Fruit fly (Drosophila melanogaster) whole organism, pupa: ENCODE measurements around the gene Alg2.

Experiments used
- CG12605 ChIP-seq: fragments of 200-800 bp; sonication (Bioruptor generic); IDR thresholded peaks from 2 replicates; pipeline ENCODE4 v1.3.6; 2022; ENCODE audit warnings: missing biosample characterization, missing genetic modification characterization
- CG13204 ChIP-seq: fragments of 200-800 bp; sonication (Bioruptor generic); optimal IDR thresholded peaks from 2 replicates; lab custom pipeline; 2018; ENCODE audit warnings: missing biosample characterization, mild to moderate bottlenecking, missing genetic modification characterization, moderate library complexity
- CG15710 ChIP-seq: fragments of 200-800 bp; sonication (Bioruptor generic); optimal IDR thresholded peaks from 2 replicates; lab custom pipeline; 2018; ENCODE audit warnings: missing biosample characterization, mild to moderate bottlenecking, missing genetic modification characterization, moderate library complexity
- CG17806 ChIP-seq: fragments of 200-800 bp; sonication (Bioruptor generic); optimal IDR thresholded peaks from 2 replicates; lab custom pipeline; 2018; ENCODE audit warnings: missing biosample characterization, mild to moderate bottlenecking, missing genetic modification characterization, moderate library complexity
- CG34367 ChIP-seq: fragments of 200-800 bp; sonication (Bioruptor generic); optimal IDR thresholded peaks from 2 replicates; lab custom pipeline; 2018; ENCODE audit warnings: missing biosample characterization, mild to moderate bottlenecking, missing genetic modification characterization
- CG8159 ChIP-seq: fragments of 200-800 bp; sonication (Bioruptor generic); optimal IDR thresholded peaks from 3 replicates; lab custom pipeline; 2018; ENCODE audit warnings: missing biosample characterization, mild to moderate bottlenecking, missing genetic modification characterization, moderate library complexity
- CG8301 ChIP-seq: fragments of 200-800 bp; sonication (Bioruptor generic); optimal IDR thresholded peaks from 2 replicates; lab custom pipeline; 2018; ENCODE audit warnings: missing biosample characterization, mild to moderate bottlenecking, missing genetic modification characterization
- D1 ChIP-seq: fragments of 200-800 bp; sonication (Bioruptor generic); optimal IDR thresholded peaks from 2 replicates; lab custom pipeline; 2018; ENCODE audit warnings: missing biosample characterization, mild to moderate bottlenecking, missing genetic modification characterization, moderate library complexity
- EcR ChIP-seq: fragments of 200-800 bp; sonication (Bioruptor generic); optimal IDR thresholded peaks from 3 replicates; lab custom pipeline; 2019; ENCODE audit warnings: missing biosample characterization, missing genetic modification characterization, mild to moderate bottlenecking, moderate library complexity, missing genetic modification reagents
- Pif1B ChIP-seq: fragments of 200-800 bp; sonication (Bioruptor generic); optimal IDR thresholded peaks from 3 replicates; lab custom pipeline; 2016; ENCODE audit warnings: missing biosample characterization, missing genetic modification characterization
- fd96Ca ChIP-seq: fragments of 200-800 bp; sonication (Bioruptor generic); IDR thresholded peaks from 3 replicates; pipeline ENCODE4 v1.3.6; 2022; ENCODE audit warnings: missing biosample characterization, missing genetic modification characterization
- rn ChIP-seq: fragments of 200-800 bp; sonication (Bioruptor generic); IDR thresholded peaks from 2 replicates; pipeline ENCODE4 v1.3.6; 2022; ENCODE audit warnings: missing biosample characterization, missing genetic modification characterization

DNA sequence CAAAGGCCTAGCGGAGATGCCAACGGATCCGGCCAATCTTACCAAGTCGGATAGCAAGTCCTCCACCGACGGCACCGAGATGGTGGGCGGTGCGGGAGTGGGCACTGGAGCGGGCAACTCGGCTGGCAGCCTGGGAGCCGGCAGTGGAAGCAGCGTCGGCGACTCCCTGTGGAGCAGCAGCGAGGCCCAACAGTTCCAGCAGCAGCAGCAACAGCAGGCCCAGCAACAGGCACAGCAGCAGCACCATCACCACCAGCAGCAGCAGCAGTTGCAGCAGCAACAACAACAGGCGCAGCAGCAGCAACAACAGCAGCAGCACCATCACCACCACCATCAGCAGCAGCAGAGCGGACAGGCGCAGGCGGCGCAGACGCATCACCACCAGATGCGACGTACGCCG, 6.8 kb downstream of the Alg2 start:
- no peak for TF ChIP-seq Pif1B (GFP tag; lab: Kevin White, UChicago)
- TF ChIP-seq CG13204 (GFP tag; lab: Kevin White, UChicago): no peak
- TF ChIP-seq fd96Ca (GFP tag; lab: Robert Waterston, UW): no peak
- no peak for TF ChIP-seq CG8159 (tag; lab: Kevin White, UChicago)
- no peak for TF ChIP-seq EcR (GFP tag; lab: Kevin White, UChicago)
- TF ChIP-seq CG8301 (tag; lab: Kevin White, UChicago): no peak
- TF ChIP-seq CG15710 (tag; lab: Kevin White, UChicago): no peak
- no peak for TF ChIP-seq CG12605 (GFP tag; lab: Robert Waterston, UW)
- no peak for TF ChIP-seq CG34367 (tag; lab: Kevin White, UChicago)
- TF ChIP-seq CG17806 (tag; lab: Kevin White, UChicago): no peak
- 0 out of 2 replicates have a peak, but pooled peaks have one; percentile 9 for TF ChIP-seq rn
- TF ChIP-seq D1 (tag; lab: Kevin White, UChicago): no peak
